Fruit fly (Drosophila melanogaster): ENCODE data around the gene Setd3.

Setd3 gene

DNA sequence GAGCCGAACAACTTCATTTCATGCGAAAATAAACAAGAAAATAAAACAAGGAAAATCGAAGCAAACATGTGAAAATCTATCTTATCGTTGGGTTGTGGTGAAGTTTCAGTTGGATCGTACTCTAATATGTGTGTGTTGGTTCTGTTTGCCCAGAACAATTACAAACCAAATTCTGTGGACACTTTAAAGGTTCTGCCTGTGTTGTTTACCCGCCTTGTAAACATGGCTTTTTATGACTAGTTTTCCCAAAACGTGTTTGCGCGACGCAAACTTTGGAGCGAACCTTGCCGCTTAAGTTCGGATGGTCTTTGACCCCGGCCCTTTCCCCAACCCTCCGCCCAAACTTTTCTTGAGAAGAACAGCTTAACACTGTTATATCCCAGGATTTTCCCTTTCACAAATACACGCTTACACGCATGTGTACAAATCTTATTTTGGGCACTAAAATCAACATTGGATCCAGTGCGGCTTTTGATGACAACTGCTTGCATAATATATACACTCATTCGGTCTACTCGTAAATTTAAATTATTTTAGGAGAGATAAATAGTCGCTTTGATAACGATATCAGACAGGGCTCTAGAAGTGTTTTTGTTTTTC is 35.7 kb upstream of the Setd3 start (continued):
- TF ChIP-seq lov (optimal IDR thresholded peaks at IDR 0.05) (no peak), lov (GFP tag; IDR thresholded peaks at IDR 0.05) (peak; percentile 91), CG17361 (GFP tag; IDR thresholded peaks at IDR 0.05) (peak; percentile 70; the same call in 2 of the 3 replicates), Xbp1 (GFP tag; optimal IDR thresholded peaks at IDR 0.05) (peak; percentile 60), salm (tag; optimal IDR thresholded peaks at IDR 0.05) (peak; percentile 76), psq (GFP tag; optimal IDR thresholded peaks at IDR 0.05) (peak; percentile 82), sisA (GFP tag; IDR thresholded peaks at IDR 0.05) (peak; percentile 18; the same call in 1 of the 2 replicates), CoRest (tag; optimal IDR thresholded peaks at IDR 0.05) (peak; percentile 78), CG3838 (GFP tag; optimal IDR thresholded peaks at IDR 0.05) (peak; percentile 83), CG13624 (GFP tag; optimal IDR thresholded peaks at IDR 0.05) (peak; percentile 73), pho (GFP tag; optimal IDR thresholded peaks at IDR 0.05) (peak; percentile 63), Antp (GFP tag; optimal IDR thresholded peaks at IDR 0.05) (peak; percentile 76), Bdp1 (GFP tag; optimal IDR thresholded peaks at IDR 0.05) (peak; percentile 85), gsb-n (tag; optimal IDR thresholded peaks at IDR 0.05) (peak; percentile 92), Sin3A (optimal IDR thresholded peaks at IDR 0.05) (no peak), CG3847 (GFP tag; IDR thresholded peaks at IDR 0.05) (peak; percentile 41), rib (GFP tag; IDR thresholded peaks at IDR 0.05) (no peak), D19A (tag; optimal IDR thresholded peaks at IDR 0.05) (peak; percentile 63), tin (GFP tag; optimal IDR thresholded peaks at IDR 0.05) (peak; percentile 61), az2 (GFP tag; optimal IDR thresholded peaks at IDR 0.05) (peak; percentile 42), seq (GFP tag; IDR thresholded peaks at IDR 0.05) (peak; percentile 84), vvl (GFP tag; IDR thresholded peaks at IDR 0.05) (peak; percentile 79), nau (GFP tag; optimal IDR thresholded peaks at IDR 0.05) (peak; percentile 83), CG43689 (GFP tag; IDR thresholded peaks at IDR 0.05) (no peak), sim (GFP tag; IDR thresholded peaks at IDR 0.05) (peak; percentile 81), ttk (GFP tag; IDR thresholded peaks at IDR 0.05) (peak; percentile 39; the same call in 1 of the 2 replicates), zen2 (GFP tag; IDR thresholded peaks at IDR 0.05; ENCODE audit: partially characterized antibody) (no peak), luna (GFP tag; optimal IDR thresholded peaks at IDR 0.05) (peak; percentile 23), CG7271 (tag; optimal IDR thresholded peaks at IDR 0.05) (peak; percentile 80), CG4360 (GFP tag; IDR thresholded peaks at IDR 0.05) (peak; percentile 62), CG12744 (GFP tag; optimal IDR thresholded peaks at IDR 0.05) (peak; percentile 77), CG1647 (GFP tag; optimal IDR thresholded peaks at IDR 0.05) (peak; percentile 73), CG31224 (GFP tag; IDR thresholded peaks at IDR 0.05) (peak; percentile 30; the same call in 1 of the 2 replicates), CG10979 (tag; optimal IDR thresholded peaks at IDR 0.05) (peak; percentile 75), Abd-B (GFP tag; optimal IDR thresholded peaks at IDR 0.05) (no peak), Atf6 (GFP tag; IDR thresholded peaks at IDR 0.05) (peak; percentile 83), scrt (GFP tag; optimal IDR thresholded peaks at IDR 0.05) (peak; percentile 67), MTF-1 (GFP tag; optimal IDR thresholded peaks at IDR 0.05; ENCODE audit: borderline replicate concordance) (peak; percentile 94), ap (GFP tag; IDR thresholded peaks at IDR 0.05) (no peak), zfh1 (GFP tag; IDR thresholded peaks at IDR 0.05) (peak; percentile 88), insv (GFP tag; optimal IDR thresholded peaks at IDR 0.05) (peak; percentile 23 to 69), CG8478 (optimal IDR thresholded peaks at IDR 0.05) (no peak), CG3163 (GFP tag; optimal IDR thresholded peaks at IDR 0.05) (peak; percentile 74), CG7963 (GFP tag; IDR thresholded peaks at IDR 0.05; ENCODE audit: partially characterized antibody) (no peak), CG9817 (tag; optimal IDR thresholded peaks at IDR 0.05) (peak; percentile 44), nmo (GFP tag; optimal IDR thresholded peaks at IDR 0.05) (peak; percentile 10), Camta (GFP tag; optimal IDR thresholded peaks at IDR 0.05) (peak; percentile 90), D (optimal IDR thresholded peaks at IDR 0.05) (no peak), D (GFP tag; optimal IDR thresholded peaks at IDR 0.05) (peak; percentile 91), CG14860 (GFP tag; IDR thresholded peaks at IDR 0.05; ENCODE audit: partially characterized antibody) (no peak), E2f2 (GFP tag; IDR thresholded peaks at IDR 0.05) (peak; percentile 65), CG9437 (GFP tag; optimal IDR thresholded peaks at IDR 0.05) (no peak)
